Fruit fly (Drosophila melanogaster) whole organism, wandering third instar larva: ENCODE measurements around the gene Bre1.

ENCODE experiments used
- Abd-B ChIP-seq: fragments of >200 bp; optimal IDR thresholded peaks from 2 replicates; lab custom pipeline; 2017; ENCODE audit warnings: missing biosample characterization, missing genetic modification characterization
- CG32264 ChIP-seq: fragments of 200-800 bp; sonication (Bioruptor generic); optimal IDR thresholded peaks from 2 replicates; lab custom pipeline; 2016; ENCODE audit warnings: missing biosample characterization, missing genetic modification characterization
- CG9705 ChIP-seq: fragments of 200-800 bp; sonication (Bioruptor generic); optimal IDR thresholded peaks from 2 replicates; lab custom pipeline; 2018; ENCODE audit warnings: missing biosample characterization, mild to moderate bottlenecking, missing genetic modification characterization
- CrebA ChIP-seq: fragments of 200-800 bp; sonication (Bioruptor generic); optimal IDR thresholded peaks from 2 replicates; lab custom pipeline; 2016; ENCODE audit warnings: missing biosample characterization, mild to moderate bottlenecking, missing genetic modification characterization, borderline replicate concordance
- Dfd ChIP-seq: fragments of >200 bp; optimal IDR thresholded peaks from 2 replicates; lab custom pipeline; 2017; ENCODE audit warnings: missing biosample characterization, missing genetic modification characterization
- Dif ChIP-seq: fragments of 200-275, 200-300 bp; sonication (Bioruptor generic); optimal IDR thresholded peaks from 2 replicates; lab custom pipeline; 2018; ENCODE audit warnings: missing biosample characterization, missing genetic modification characterization; ENCODE audit not compliant: partially characterized antibody
- GATAd ChIP-seq: sonication (Bioruptor generic); optimal IDR thresholded peaks from 2 replicates; lab custom pipeline; 2016; ENCODE audit warnings: missing biosample characterization, missing genetic modification characterization
- HLH106 ChIP-seq: fragments of 200-800 bp; optimal IDR thresholded peaks from 3 replicates; lab custom pipeline; 2019; ENCODE audit warnings: missing biosample characterization, mild to moderate bottlenecking, missing genetic modification characterization, moderate library complexity
- Hnf4 ChIP-seq: fragments of 200-800 bp; sonication (Bioruptor generic); optimal IDR thresholded peaks from 2 replicates; lab custom pipeline; 2016; ENCODE audit warnings: missing biosample characterization, mild to moderate bottlenecking, missing genetic modification characterization
- Hr78 ChIP-seq: fragments of >200 bp; optimal IDR thresholded peaks from 2 replicates; lab custom pipeline; 2017; ENCODE audit warnings: missing biosample characterization, missing genetic modification characterization
- Hr83 ChIP-seq: fragments of 200-300 bp; sonication (Bioruptor generic); optimal IDR thresholded peaks from 2 replicates; lab custom pipeline; 2016; ENCODE audit warnings: missing biosample characterization, mild to moderate bottlenecking, missing genetic modification characterization, moderate library complexity; ENCODE audit not compliant: poor library complexity, severe bottlenecking
- Myc ChIP-seq: fragments of >200 bp; optimal IDR thresholded peaks from 2 replicates; lab custom pipeline; 2017
- OdsH ChIP-seq: fragments of 200-800 bp; sonication (Bioruptor generic); optimal IDR thresholded peaks from 2 replicates; lab custom pipeline; 2016; ENCODE audit warnings: missing biosample characterization, mild to moderate bottlenecking, missing genetic modification characterization
- Rel ChIP-seq, 2 experiments: fragments of 200-800 bp; sonication (Bioruptor generic) in 1 of 2; optimal IDR thresholded peaks; 2 replicates in 1 of 2; 3 replicates in 1 of 2; lab custom pipeline; 2016 to 2019; ENCODE audit warnings: mild to moderate bottlenecking in 2 of 2, missing biosample characterization in 2 of 2, missing genetic modification characterization in 2 of 2, moderate library complexity in 1 of 2
- Sp1 ChIP-seq: fragments of 200-800 bp; sonication (Bioruptor generic); optimal IDR thresholded peaks from 3 replicates; lab custom pipeline; 2019; ENCODE audit warnings: missing biosample characterization, mild to moderate bottlenecking, missing genetic modification characterization, moderate library complexity
- Vsx2 ChIP-seq: fragments of 200-300, 225-300 bp; sonication (Bioruptor generic); optimal IDR thresholded peaks from 2 replicates; lab custom pipeline; 2018; ENCODE audit warnings: missing biosample characterization, missing genetic modification characterization; ENCODE audit not compliant: partially characterized antibody
- br ChIP-seq: fragments of 200-800 bp; sonication (Bioruptor generic); optimal IDR thresholded peaks from 2 replicates; lab custom pipeline; 2016; ENCODE audit warnings: missing biosample characterization, missing genetic modification characterization
- brk ChIP-seq: fragments of 200-800 bp; sonication (Bioruptor generic); optimal IDR thresholded peaks from 2 replicates; lab custom pipeline; 2016; ENCODE audit warnings: missing biosample characterization, mild to moderate bottlenecking, missing genetic modification characterization
- dmrt93B ChIP-seq: fragments of 200-800 bp; sonication (Bioruptor generic); optimal IDR thresholded peaks from 2 replicates; lab custom pipeline; 2018; ENCODE audit warnings: missing biosample characterization, mild to moderate bottlenecking, missing genetic modification characterization
- dsf ChIP-seq: sonication (Bioruptor generic); optimal IDR thresholded peaks from 2 replicates; lab custom pipeline; 2016; ENCODE audit warnings: missing biosample characterization, missing genetic modification characterization, borderline replicate concordance
- ey ChIP-seq: fragments of 200-800 bp; sonication (Bioruptor generic); optimal IDR thresholded peaks from 2 replicates; lab custom pipeline; 2016; ENCODE audit warnings: missing biosample characterization, missing genetic modification characterization
- foxo ChIP-seq, 2 experiments: fragments of 200-800 bp; sonication (Bioruptor generic); optimal IDR thresholded peaks; 2 replicates in 1 of 2; 3 replicates in 1 of 2; lab custom pipeline; 2016 to 2017; ENCODE audit warnings: missing biosample characterization in 2 of 2, missing genetic modification characterization in 2 of 2
- fru ChIP-seq: fragments of 200-800 bp; sonication (Bioruptor generic); optimal IDR thresholded peaks from 3 replicates; lab custom pipeline; 2016; ENCODE audit warnings: missing biosample characterization, mild to moderate bottlenecking, missing genetic modification characterization
- h ChIP-seq: fragments of 200-800 bp; sonication (Bioruptor generic); optimal IDR thresholded peaks from 3 replicates; lab custom pipeline; 2016; ENCODE audit warnings: missing biosample characterization, mild to moderate bottlenecking, missing genetic modification characterization
- jim ChIP-seq: fragments of 175-275, 200-325 bp; sonication (Bioruptor generic); optimal IDR thresholded peaks from 2 replicates; lab custom pipeline; 2016; ENCODE audit warnings: missing biosample characterization, mild to moderate bottlenecking, missing genetic modification characterization
- psq ChIP-seq: fragments of 200-800 bp; sonication (Bioruptor generic); optimal IDR thresholded peaks from 3 replicates; lab custom pipeline; 2017; ENCODE audit warnings: missing biosample characterization, mild to moderate bottlenecking, missing genetic modification characterization, moderate library complexity
- rgr ChIP-seq: fragments of 200-800 bp; sonication (Bioruptor generic); optimal IDR thresholded peaks from 3 replicates; lab custom pipeline; 2016; ENCODE audit warnings: missing biosample characterization, mild to moderate bottlenecking, missing genetic modification characterization
- sage ChIP-seq: fragments of 200-800 bp; sonication (Bioruptor generic); optimal IDR thresholded peaks from 2 replicates; lab custom pipeline; 2016; ENCODE audit warnings: missing biosample characterization, mild to moderate bottlenecking, missing genetic modification characterization
- tai ChIP-seq: sonication (Bioruptor generic); optimal IDR thresholded peaks from 2 replicates; lab custom pipeline; 2016; ENCODE audit warnings: missing biosample characterization, missing genetic modification characterization
- woc ChIP-seq: sonication (Bioruptor generic); optimal IDR thresholded peaks from 2 replicates; lab custom pipeline; 2016; ENCODE audit warnings: missing biosample characterization, mild to moderate bottlenecking, missing genetic modification characterization

Gene Bre1

DNA sequence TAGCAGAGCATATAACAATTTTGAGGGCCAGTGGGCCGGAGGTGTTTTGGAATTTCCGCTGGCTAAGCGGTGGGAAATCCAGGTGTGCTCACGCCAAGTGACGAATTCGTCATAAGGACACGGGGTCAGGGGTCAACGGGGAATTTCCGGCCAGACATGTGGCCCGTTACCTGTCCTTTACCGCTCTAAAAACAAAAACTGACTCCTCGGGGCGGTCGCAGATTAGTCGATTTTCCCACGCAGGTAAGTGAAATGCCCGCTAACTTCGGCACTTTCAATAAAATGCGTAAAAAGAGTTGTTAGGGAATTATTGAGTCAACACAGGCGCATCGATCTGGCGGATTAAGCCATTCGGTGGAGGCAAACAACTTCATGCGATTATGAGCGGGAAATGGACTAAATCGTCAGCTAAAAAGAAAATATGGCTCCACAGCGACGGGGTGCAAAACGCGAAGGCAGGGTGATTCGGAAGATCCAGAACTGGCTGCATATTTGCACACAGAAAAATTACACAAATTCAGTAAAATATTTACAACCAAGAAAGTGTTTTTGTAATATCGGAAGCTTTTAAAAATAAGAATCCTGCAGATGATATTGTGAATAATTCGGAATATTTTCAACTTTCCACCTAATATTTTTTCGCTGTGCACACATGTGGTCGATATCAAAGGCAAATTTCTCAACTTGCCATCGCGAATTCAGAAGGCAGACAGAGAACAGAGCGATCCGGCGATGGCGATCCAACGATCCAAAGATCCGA lies 42.1 kb upstream of the Bre1 start (continued):
- TF ChIP-seq br (GFP tag; lab: Kevin White, UChicago): peak; percentile 20

DNA sequence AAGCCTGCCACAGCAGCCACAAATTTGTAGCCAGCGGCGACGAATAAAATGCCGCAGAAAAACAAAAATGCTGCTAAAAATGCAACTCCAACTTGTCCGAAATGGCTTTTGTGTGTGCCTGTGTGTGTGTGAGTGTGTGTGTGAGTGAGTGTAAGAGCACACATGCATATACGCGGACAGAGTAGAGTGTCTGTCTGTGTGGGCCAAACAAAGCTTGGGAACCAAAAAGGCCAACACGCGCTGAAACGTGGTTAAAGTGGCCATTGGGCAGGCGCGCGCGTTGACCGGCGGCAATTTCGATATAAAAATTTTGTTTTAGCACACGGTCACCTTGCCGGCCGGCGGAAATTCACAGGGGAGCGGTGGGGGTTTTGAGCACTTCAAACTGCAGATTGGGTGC lies 41.4 kb upstream of the Bre1 start:
- TF ChIP-seq Dfd (peak; percentile 27), Vsx2 (peak; percentile 9), CrebA (GFP tag; lab: Kevin White, UChicago) (no peak)

DNA sequence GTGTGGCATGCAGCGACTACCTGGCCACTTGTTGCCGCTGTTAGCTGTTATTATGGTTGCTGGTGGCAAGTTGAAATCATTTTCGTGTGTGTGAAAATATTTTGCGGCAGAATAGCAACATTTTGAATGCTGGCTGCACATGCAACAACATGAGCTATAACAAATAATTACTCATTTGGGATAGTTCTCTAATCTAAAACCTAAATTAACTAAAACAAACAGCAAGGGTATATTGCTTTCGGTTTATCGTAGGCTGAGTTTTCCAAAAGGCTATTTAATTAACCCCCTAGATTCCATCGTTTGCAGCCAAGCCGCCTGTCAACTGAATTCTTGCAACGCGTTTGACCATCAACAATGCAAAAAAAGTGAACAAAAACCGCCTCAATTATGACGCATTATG lies 40.8 kb upstream of the Bre1 start:
- no peak for TF ChIP-seq CG32264
- TF ChIP-seq br (GFP tag; lab: Kevin White, UChicago): no peak
- TF ChIP-seq dmrt93B (GFP tag; lab: Kevin White, UChicago): no peak
- TF ChIP-seq Sp1 (GFP tag; lab: Kevin White, UChicago): no peak
- TF ChIP-seq brk (GFP tag; lab: Kevin White, UChicago): no peak
- no peak for TF ChIP-seq Hnf4 (GFP tag; lab: Kevin White, UChicago)
- no peak for TF ChIP-seq CrebA (GFP tag; lab: Kevin White, UChicago)
- TF ChIP-seq CG9705 (GFP tag; lab: Kevin White, UChicago): no peak

DNA sequence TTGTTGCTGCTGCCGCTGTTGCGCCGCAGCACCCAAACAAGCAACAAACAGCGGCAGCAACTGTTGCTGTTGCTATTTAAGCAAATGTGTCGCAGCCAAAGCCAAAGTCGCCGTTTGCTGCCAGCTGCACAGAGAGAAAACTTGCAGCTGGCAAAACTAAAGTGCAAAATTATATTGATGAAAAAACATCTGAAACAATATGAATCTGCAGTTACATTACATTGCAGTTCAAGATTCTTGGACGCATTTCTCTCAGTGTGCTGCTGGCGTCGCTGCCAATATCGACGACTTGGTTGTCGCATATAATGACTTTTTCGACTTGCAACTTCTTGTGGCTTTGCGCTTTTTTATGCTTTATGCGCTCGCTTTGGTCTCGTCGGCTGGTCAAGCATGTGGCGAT lies 40.3 kb upstream of the Bre1 start:
- TF ChIP-seq psq (GFP tag; lab: Kevin White, UChicago): no peak
- TF ChIP-seq ey: peak; percentile 43
- peak; percentile 25 for TF ChIP-seq HLH106 (tag; lab: Kevin White, UChicago)
- no peak for TF ChIP-seq Dif (GFP tag; lab: Kevin White, UChicago)
- TF ChIP-seq OdsH: no peak
- peak in 1 of 2 experiments; percentile 53 for TF ChIP-seq foxo (GFP tag; optimal IDR thresholded peaks at IDR 0.05; lab: Kevin White, UChicago)
- TF ChIP-seq br (GFP tag; lab: Kevin White, UChicago): peak; percentile 21
- TF ChIP-seq Vsx2: no peak
- peak; percentile 50 for TF ChIP-seq rgr
- TF ChIP-seq CG9705 (GFP tag; lab: Kevin White, UChicago): no peak
- TF ChIP-seq GATAd: no peak
- peak; percentile 15 for TF ChIP-seq woc (GFP tag; lab: Kevin White, UChicago)
- no peak for TF ChIP-seq Rel (GFP tag; optimal IDR thresholded peaks at IDR 0.05; lab: Kevin White, UChicago)
- TF ChIP-seq Rel (tag; optimal IDR thresholded peaks at IDR 0.05; lab: Kevin White, UChicago): no peak
- TF ChIP-seq Abd-B (GFP tag; lab: Kevin White, UChicago): no peak
- TF ChIP-seq Dfd: no peak
- TF ChIP-seq h (GFP tag; lab: Kevin White, UChicago): peak; percentile 57
- no peak for TF ChIP-seq tai (GFP tag; lab: Kevin White, UChicago)
- peak; percentile 26 for TF ChIP-seq dmrt93B (GFP tag; lab: Kevin White, UChicago)
- TF ChIP-seq fru: peak; percentile 44
- no peak for TF ChIP-seq sage (GFP tag; lab: Kevin White, UChicago)

DNA sequence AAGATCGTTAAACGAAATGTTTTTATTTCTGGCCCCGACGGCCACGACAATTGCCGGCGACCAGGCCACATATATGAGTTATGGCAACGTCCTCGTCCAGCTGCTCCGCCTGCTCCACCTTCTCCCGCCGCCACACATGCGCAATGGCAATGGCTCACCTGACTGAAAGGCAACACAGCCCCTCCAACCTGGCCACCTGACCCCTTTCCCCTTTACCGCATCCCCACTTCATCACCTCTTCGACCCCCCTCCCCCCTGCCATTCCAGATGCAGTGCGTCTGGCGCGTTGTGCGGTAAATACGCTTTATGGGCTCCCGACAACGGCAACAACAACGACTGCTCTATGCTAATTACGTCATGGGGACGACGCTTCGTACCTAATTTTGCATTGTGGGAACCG lies 39.8 kb upstream of the Bre1 start:
- TF ChIP-seq OdsH: no peak
- TF ChIP-seq Hr83 (GFP tag; lab: Kevin White, UChicago): no peak
- TF ChIP-seq tai (GFP tag; lab: Kevin White, UChicago): no peak
- TF ChIP-seq ey: no peak
- TF ChIP-seq Vsx2: no peak
- TF ChIP-seq dsf: no peak
- TF ChIP-seq Hnf4 (GFP tag; lab: Kevin White, UChicago): no peak
- no peak for TF ChIP-seq jim
- TF ChIP-seq Sp1 (GFP tag; lab: Kevin White, UChicago): no peak
- no peak for TF ChIP-seq Myc
- no peak for TF ChIP-seq fru
- no peak for TF ChIP-seq Hr78
